Fruit fly (Drosophila melanogaster): ENCODE data around the gene tgo.

The tgo gene

DNA sequence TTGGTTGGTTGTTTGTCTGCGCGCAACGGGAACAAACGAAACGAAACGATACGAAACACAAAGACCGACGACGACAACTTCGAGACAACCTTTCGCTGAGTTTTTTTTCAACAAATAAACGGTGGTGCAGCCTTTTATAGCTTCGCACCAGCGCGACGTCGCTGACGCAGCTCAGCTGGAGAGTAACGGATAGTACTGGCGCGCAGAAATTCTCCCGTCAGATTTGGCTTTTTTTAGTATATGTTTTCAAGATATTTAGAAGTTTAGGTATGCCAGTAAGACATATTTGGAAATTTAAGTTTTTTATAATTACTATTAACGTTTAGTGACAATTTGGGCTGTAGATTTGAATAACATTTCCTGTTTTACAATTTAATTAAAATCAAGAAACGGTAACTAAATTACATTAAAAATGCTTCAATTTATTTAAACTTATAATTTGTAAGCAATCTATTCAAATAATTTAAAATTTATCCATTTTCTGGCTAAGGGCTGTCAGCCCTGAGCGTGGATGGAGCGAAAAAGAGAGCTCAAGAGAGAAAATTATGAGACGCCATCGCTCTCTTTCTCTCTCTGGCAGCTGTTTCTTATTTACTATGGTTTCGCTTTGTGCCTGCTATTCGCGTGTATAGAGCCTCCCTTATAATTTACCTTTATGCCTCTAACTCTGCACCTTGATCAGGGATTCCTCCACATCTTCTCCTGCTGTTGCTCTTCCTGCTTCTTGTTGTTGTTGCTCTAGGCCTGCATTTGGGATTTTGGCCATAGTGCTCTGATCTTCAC, 14.0 kb upstream of the tgo start (continued):
- TF ChIP-seq gcm (GFP tag; optimal IDR thresholded peaks at IDR 0.05) (peak; percentile 86), pum (GFP tag; optimal IDR thresholded peaks at IDR 0.05) (no peak), CG7357 (GFP tag; IDR thresholded peaks at IDR 0.05) (no peak), CG3407 (GFP tag; optimal IDR thresholded peaks at IDR 0.05) (peak; percentile 67), fu2 (GFP tag; optimal IDR thresholded peaks at IDR 0.05) (peak; percentile 12), CG11723 (GFP tag; optimal IDR thresholded peaks at IDR 0.05) (peak; percentile 81), pzg (GFP tag; optimal IDR thresholded peaks at IDR 0.05) (peak; percentile 4), Trl (optimal IDR thresholded peaks at IDR 0.05) (peak; percentile 94 to 97), Trl (GFP tag; optimal IDR thresholded peaks at IDR 0.05) (peak; percentile 47), CG14050 (GFP tag; IDR thresholded peaks at IDR 0.05) (peak; percentile 67), CG2116 (GFP tag; optimal IDR thresholded peaks at IDR 0.05) (peak; percentile 56), CG18476 (GFP tag; optimal IDR thresholded peaks at IDR 0.05) (peak; percentile 61), CG4360 (GFP tag; IDR thresholded peaks at IDR 0.05) (peak; percentile 94), CG6854 (GFP tag; optimal IDR thresholded peaks at IDR 0.05) (peak; percentile 64), tup (GFP tag; optimal IDR thresholded peaks at IDR 0.05) (no peak), aop (GFP tag; IDR thresholded peaks at IDR 0.05) (no peak), Usf (GFP tag; optimal IDR thresholded peaks at IDR 0.05) (peak; percentile 62), Scr (GFP tag; IDR thresholded peaks at IDR 0.05; ENCODE audit: partially characterized antibody) (no peak), Poxn (GFP tag; IDR thresholded peaks at IDR 0.05) (no peak), sim (GFP tag; IDR thresholded peaks at IDR 0.05) (0 out of 2 replicates have a peak, but pooled peaks have one; percentile 28), CG7963 (GFP tag; IDR thresholded peaks at IDR 0.05; ENCODE audit: partially characterized antibody) (no peak), unpg (GFP tag; optimal IDR thresholded peaks at IDR 0.05) (peak; percentile 80), CG10654 (GFP tag; optimal IDR thresholded peaks at IDR 0.05) (peak; percentile 29), h (optimal IDR thresholded peaks at IDR 0.05) (no peak), Opbp (GFP tag; IDR thresholded peaks at IDR 0.05; ENCODE audit: partially characterized antibody) (peak; percentile 62; the same call in 2 of the 3 replicates), crol (GFP tag; IDR thresholded peaks at IDR 0.05) (no peak), CG10321 (GFP tag; IDR thresholded peaks at IDR 0.05) (no peak), luna (GFP tag; optimal IDR thresholded peaks at IDR 0.05) (no peak), insv (GFP tag; optimal IDR thresholded peaks at IDR 0.05) (peak in 1 of 2 experiments; percentile 73), bsh (GFP tag; optimal IDR thresholded peaks at IDR 0.05) (peak; percentile 60 to 75), CG7987 (GFP tag; optimal IDR thresholded peaks at IDR 0.05) (no peak), sna (GFP tag; IDR thresholded peaks at IDR 0.05; ENCODE audit: partially characterized antibody) (0 out of 2 replicates have a peak, but pooled peaks have one; percentile 13), CG7271 (tag; optimal IDR thresholded peaks at IDR 0.05) (peak; percentile 36), Six4 (GFP tag; optimal IDR thresholded peaks at IDR 0.05) (peak; percentile 58), Bgb (GFP tag; IDR thresholded peaks at IDR 0.05; ENCODE audit: partially characterized antibody) (peak; percentile 50; the same call in 1 of the 2 replicates), Meics (GFP tag; optimal IDR thresholded peaks at IDR 0.05) (peak; percentile 92), CG4282 (GFP tag; optimal IDR thresholded peaks at IDR 0.05) (no peak), CG14441 (GFP tag; IDR thresholded peaks at IDR 0.05) (0 out of 2 replicates have a peak, but pooled peaks have one; percentile 37), CG4328 (GFP tag; optimal IDR thresholded peaks at IDR 0.05) (peak; percentile 81), Spps (tag; optimal IDR thresholded peaks at IDR 0.05) (peak; percentile 48), CG15696 (tag; optimal IDR thresholded peaks at IDR 0.05) (peak; percentile 80), HLHmδ (GFP tag; optimal IDR thresholded peaks at IDR 0.05) (peak; percentile 40), CG6683 (GFP tag; optimal IDR thresholded peaks at IDR 0.05) (peak; percentile 85), Oaz (GFP tag; IDR thresholded peaks at IDR 0.05) (no peak), CG6689 (GFP tag; IDR thresholded peaks at IDR 0.05) (peak; percentile 72), CG16813 (GFP tag; IDR thresholded peaks at IDR 0.05; ENCODE audit: partially characterized antibody) (no peak), bowl (GFP tag; IDR thresholded peaks at IDR 0.05) (0 out of 2 replicates have a peak, but pooled peaks have one; percentile 14), CG2129 (GFP tag; IDR thresholded peaks at IDR 0.05; ENCODE audit: partially characterized antibody) (no peak), CG15073 (GFP tag; optimal IDR thresholded peaks at IDR 0.05) (peak; percentile 14)

Data from whole organism, embryonic.